Comparison of ENCODE assay signal across 5 fruit fly cellular contexts in the genomic region with DNA sequence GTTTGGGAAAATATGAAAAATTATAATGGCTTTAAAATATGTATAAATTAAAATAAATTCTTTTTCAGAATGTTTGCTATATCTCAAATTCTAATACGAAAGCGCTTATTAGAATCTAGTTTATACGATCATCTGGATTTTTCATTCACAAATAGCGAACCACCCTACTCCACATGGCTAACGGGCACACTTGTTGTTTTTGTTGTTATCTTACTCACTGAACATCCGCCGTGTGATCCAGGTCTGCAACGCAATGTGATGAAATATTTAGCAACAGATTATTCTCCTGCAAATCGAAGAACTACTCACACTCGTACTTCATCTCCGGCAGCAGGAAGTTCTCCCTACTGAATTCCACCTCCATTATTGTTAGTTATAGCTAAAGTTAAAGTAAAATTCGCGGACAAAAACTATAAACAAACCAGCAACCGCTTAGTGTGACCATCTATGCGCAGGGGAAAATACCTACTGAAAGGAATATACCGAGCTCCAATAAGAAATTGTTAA.
A peak's percentile ranks its signal among the peaks of the same experiment; 100 is the strongest.
TF ChIP-seq lines count a peak whose summit lies in the region.

A gene (minus strand): TSS at position 472 of the 507 bp plus-strand sequence.

TF ChIP-seq in whole organism, adult, 20 proteins besides CTCF, POLR2A, EP300 and RAD21 (continued from another document):
- TF ChIP-seq Clk (GFP tag; optimal IDR thresholded peaks at IDR 0.05; lab: Kevin White, UChicago) (no peak), CG5204 (GFP tag; optimal IDR thresholded peaks at IDR 0.05; lab: Kevin White, UChicago) (peak; percentile 34), CG33017 (tag; optimal IDR thresholded peaks at IDR 0.05; lab: Kevin White, UChicago) (peak; percentile 50)

TF ChIP-seq in whole organism, embryonic, 481 proteins besides CTCF, POLR2A, EP300 and RAD21 (continued from another document and continues in another):
- TF ChIP-seq sqz (GFP tag; optimal IDR thresholded peaks at IDR 0.05; lab: Kevin White, UChicago) = no peak
- TF ChIP-seq eyg (GFP tag; optimal IDR thresholded peaks at IDR 0.05; lab: Kevin White, UChicago) = no peak
- no peak for TF ChIP-seq kni (GFP tag; optimal IDR thresholded peaks at IDR 0.05; lab: Kevin White, UChicago)
- no peak for TF ChIP-seq ftz-f1 (GFP tag; optimal IDR thresholded peaks at IDR 0.05; lab: Kevin White, UChicago)
- no peak for TF ChIP-seq aop (GFP tag; IDR thresholded peaks at IDR 0.05; lab: Robert Waterston, UW)
- TF ChIP-seq Doc3 (GFP tag; IDR thresholded peaks at IDR 0.05; lab: Robert Waterston, UW; ENCODE audit: partially characterized antibody) = no peak
- TF ChIP-seq bcd (GFP tag; optimal IDR thresholded peaks at IDR 0.05; lab: Kevin White, UChicago) = peak; percentile 40
- TF ChIP-seq CG9932 (GFP tag; IDR thresholded peaks at IDR 0.05; lab: Robert Waterston, UW) = peak; percentile 58
- 0 out of 3 replicates have a peak, but pooled peaks have one; percentile 12 for TF ChIP-seq CG11456 (GFP tag; IDR thresholded peaks at IDR 0.05; lab: Robert Waterston, UW)
- peak; percentile 21 for TF ChIP-seq bab2 (GFP tag; optimal IDR thresholded peaks at IDR 0.05; lab: Kevin White, UChicago)
- 0 out of 3 replicates have a peak, but pooled peaks have one; percentile 40 for TF ChIP-seq H15 (GFP tag; IDR thresholded peaks at IDR 0.05; lab: Robert Waterston, UW)
- TF ChIP-seq CG3838 (GFP tag; optimal IDR thresholded peaks at IDR 0.05; lab: Kevin White, UChicago) = peak; percentile 15
- TF ChIP-seq CG1602 (GFP tag; optimal IDR thresholded peaks at IDR 0.05; lab: Kevin White, UChicago) = no peak
- 0 out of 2 replicates have a peak, but pooled peaks have one; percentile 11 for TF ChIP-seq rib (GFP tag; IDR thresholded peaks at IDR 0.05; lab: Robert Waterston, UW)
- TF ChIP-seq dpn (GFP tag; optimal IDR thresholded peaks at IDR 0.05; lab: Kevin White, UChicago) = peak; percentile 21 to 60
- peak; percentile 67; the same call in 1 of the 2 replicates for TF ChIP-seq vvl (GFP tag; IDR thresholded peaks at IDR 0.05; lab: Robert Waterston, UW)
- no peak; the same call in 2 of the 3 replicates for TF ChIP-seq B-H1 (GFP tag; IDR thresholded peaks at IDR 0.05; lab: Robert Waterston, UW)
- no peak for TF ChIP-seq mld (GFP tag; IDR thresholded peaks at IDR 0.05; lab: Robert Waterston, UW; ENCODE audit: partially characterized antibody)
- no peak for TF ChIP-seq hb (GFP tag; IDR thresholded peaks at IDR 0.05; lab: Robert Waterston, UW; ENCODE audit: partially characterized antibody)
- peak; percentile 51 for TF ChIP-seq Sox100B (GFP tag; optimal IDR thresholded peaks at IDR 0.05; lab: Kevin White, UChicago)
- TF ChIP-seq Lhr (GFP tag; optimal IDR thresholded peaks at IDR 0.05; lab: Kevin White, UChicago) = peak; percentile 24
- peak; percentile 15; the same call in 1 of the 4 replicates for TF ChIP-seq Gug (GFP tag; IDR thresholded peaks at IDR 0.05; lab: Robert Waterston, UW)
- TF ChIP-seq Asciz (GFP tag; optimal IDR thresholded peaks at IDR 0.05; lab: Kevin White, UChicago) = peak; percentile 66
- no peak for TF ChIP-seq tna (GFP tag; IDR thresholded peaks at IDR 0.05; lab: Robert Waterston, UW; ENCODE audit: partially characterized antibody)
- no peak for TF ChIP-seq Trl (optimal IDR thresholded peaks at IDR 0.05; lab: Kevin White, UChicago)
- TF ChIP-seq Trl (GFP tag; optimal IDR thresholded peaks at IDR 0.05; lab: Kevin White, UChicago) = peak; percentile 16
- no peak for TF ChIP-seq ara (GFP tag; IDR thresholded peaks at IDR 0.05; lab: Robert Waterston, UW)
- TF ChIP-seq CG11085 (GFP tag; IDR thresholded peaks at IDR 0.05; lab: Robert Waterston, UW) = no peak
- TF ChIP-seq Lim3 (GFP tag; IDR thresholded peaks at IDR 0.05; lab: Robert Waterston, UW) = no peak

TF ChIP-seq in whole organism, prepupa, 60 proteins besides CTCF, POLR2A, EP300 and RAD21 (continued from another document):
- TF ChIP-seq Smox (GFP tag; optimal IDR thresholded peaks at IDR 0.05; lab: Kevin White, UChicago) = peak; percentile 72
- TF ChIP-seq Lpt (GFP tag; optimal IDR thresholded peaks at IDR 0.05; lab: Kevin White, UChicago) = peak; percentile 26
- peak; percentile 93 for TF ChIP-seq Eip78C (GFP tag; lab: Kevin White, UChicago)
- no peak for TF ChIP-seq CG32006 (GFP tag; optimal IDR thresholded peaks at IDR 0.05; lab: Kevin White, UChicago)
- no peak for TF ChIP-seq CG6276 (GFP tag; optimal IDR thresholded peaks at IDR 0.05; lab: Kevin White, UChicago)
- peak; percentile 60 for TF ChIP-seq dsx (GFP tag; optimal IDR thresholded peaks at IDR 0.05; lab: Kevin White, UChicago; ENCODE audit: poor library complexity, severe bottlenecking)
- no peak for TF ChIP-seq fd85E (GFP tag; optimal IDR thresholded peaks at IDR 0.05; lab: Kevin White, UChicago)
- peak; percentile 61 for TF ChIP-seq CG3032 (tag; optimal IDR thresholded peaks at IDR 0.05; lab: Kevin White, UChicago)
- TF ChIP-seq CG8119 (GFP tag; IDR thresholded peaks at IDR 0.05; lab: Robert Waterston, UW) = peak; percentile 75
- peak; percentile 79 for TF ChIP-seq CG15336 (GFP tag; IDR thresholded peaks at IDR 0.05; lab: Robert Waterston, UW)
- TF ChIP-seq CG6792 (GFP tag; optimal IDR thresholded peaks at IDR 0.05; lab: Kevin White, UChicago) = peak; percentile 64
- peak; percentile 52 for TF ChIP-seq CG31627 (GFP tag; optimal IDR thresholded peaks at IDR 0.05; lab: Kevin White, UChicago)
- TF ChIP-seq CG4318 (GFP tag; optimal IDR thresholded peaks at IDR 0.05; lab: Kevin White, UChicago) = no peak
- TF ChIP-seq Ets96B (tag; optimal IDR thresholded peaks at IDR 0.05; lab: Kevin White, UChicago) = peak; percentile 60
- peak; percentile 27 for TF ChIP-seq fkh (GFP tag; optimal IDR thresholded peaks at IDR 0.05; lab: Kevin White, UChicago)
- no peak for TF ChIP-seq CG6808 (GFP tag; optimal IDR thresholded peaks at IDR 0.05; lab: Kevin White, UChicago)

TF ChIP-seq in whole organism, pupa, 21 proteins besides CTCF, POLR2A, EP300 and RAD21 (continued from another document):
- peak; percentile 18 for TF ChIP-seq EcR (GFP tag; optimal IDR thresholded peaks at IDR 0.05; lab: Kevin White, UChicago)
- TF ChIP-seq D1 (tag; optimal IDR thresholded peaks at IDR 0.05; lab: Kevin White, UChicago) = no peak

TF ChIP-seq in whole organism, wandering third instar larva, 38 proteins besides CTCF, POLR2A, EP300 and RAD21 (continued from another document):
- TF ChIP-seq HLH106 (tag; optimal IDR thresholded peaks at IDR 0.05; lab: Kevin White, UChicago) = peak; percentile 67
- no peak for TF ChIP-seq Abd-B (GFP tag; optimal IDR thresholded peaks at IDR 0.05; lab: Kevin White, UChicago)
- no peak for TF ChIP-seq CrebA (GFP tag; optimal IDR thresholded peaks at IDR 0.05; lab: Kevin White, UChicago; ENCODE audit: borderline replicate concordance)
- TF ChIP-seq fru (GFP tag; optimal IDR thresholded peaks at IDR 0.05; lab: Kevin White, UChicago) = no peak
- TF ChIP-seq Dfd (GFP tag; optimal IDR thresholded peaks at IDR 0.05; lab: Kevin White, UChicago) = no peak
- TF ChIP-seq CG9705 (GFP tag; optimal IDR thresholded peaks at IDR 0.05; lab: Kevin White, UChicago) = no peak
- no peak for TF ChIP-seq sv (GFP tag; optimal IDR thresholded peaks at IDR 0.05; lab: Kevin White, UChicago)
- peak; percentile 14 for TF ChIP-seq tai (GFP tag; optimal IDR thresholded peaks at IDR 0.05; lab: Kevin White, UChicago)
- no peak for TF ChIP-seq br (GFP tag; optimal IDR thresholded peaks at IDR 0.05; lab: Kevin White, UChicago)
- peak; percentile 31 for TF ChIP-seq sage (GFP tag; optimal IDR thresholded peaks at IDR 0.05; lab: Kevin White, UChicago)
- TF ChIP-seq foxo (GFP tag; optimal IDR thresholded peaks at IDR 0.05; lab: Kevin White, UChicago) = peak in 1 of 2 experiments; percentile 70
- no peak for TF ChIP-seq dl (GFP tag; optimal IDR thresholded peaks at IDR 0.05; lab: Kevin White, UChicago; ENCODE audit: insufficient read depth in 1 of 2, partially characterized antibody in 2 of 2)
- TF ChIP-seq pan (optimal IDR thresholded peaks at IDR 0.05; lab: Kevin White, UChicago) = no peak
- no peak for TF ChIP-seq Hr78 (GFP tag; optimal IDR thresholded peaks at IDR 0.05; lab: Kevin White, UChicago)
- no peak for TF ChIP-seq usp (GFP tag; optimal IDR thresholded peaks at IDR 0.05; lab: Kevin White, UChicago)
- TF ChIP-seq Jra (GFP tag; optimal IDR thresholded peaks at IDR 0.05; lab: Kevin White, UChicago) = no peak
- TF ChIP-seq woc (GFP tag; optimal IDR thresholded peaks at IDR 0.05; lab: Kevin White, UChicago) = peak; percentile 52
